Fruit fly (Drosophila melanogaster): Measurements from ENCODE around the gene CG31437.

CG31437 gene

dm6 chr3R:25383400-25383799 lies at the start of gene CG31437:
TSS of gene CG31437 (plus strand) at chr3R:25383700.
- TF ChIP-seq h (optimal IDR thresholded peaks at IDR 0.05) (no peak), Sin3A (optimal IDR thresholded peaks at IDR 0.05) (no peak), ttk (optimal IDR thresholded peaks at IDR 0.05) (no peak), psq (optimal IDR thresholded peaks at IDR 0.05) (no peak), Myc (optimal IDR thresholded peaks at IDR 0.05) (no peak), insv (optimal IDR thresholded peaks at IDR 0.05) (no peak)

dm6 chr3R:25335065-25335464 lies 48.4 kb upstream of the CG31437 start, which contains the start of the genes CG10669 and CG11902:
TSS of gene CG10669 (minus strand) at chr3R:25335243.
TSS of gene CG11902 (plus strand) at chr3R:25335257.
- TF ChIP-seq ttk (optimal IDR thresholded peaks at IDR 0.05) (no peak), Sin3A (optimal IDR thresholded peaks at IDR 0.05) (no peak), h (optimal IDR thresholded peaks at IDR 0.05) (no peak), psq (optimal IDR thresholded peaks at IDR 0.05) (no peak), Myc (optimal IDR thresholded peaks at IDR 0.05) (no peak), insv (optimal IDR thresholded peaks at IDR 0.05) (no peak)

dm6 chr3R:25339952-25340351 lies 43.5 kb upstream of the CG31437 start, which contains the start of gene rha:
TSS of gene rha (plus strand) at chr3R:25340252.
- TF ChIP-seq Sin3A (optimal IDR thresholded peaks at IDR 0.05) = no peak
- no peak for TF ChIP-seq insv (optimal IDR thresholded peaks at IDR 0.05)
- TF ChIP-seq ttk (optimal IDR thresholded peaks at IDR 0.05) = no peak
- TF ChIP-seq psq (optimal IDR thresholded peaks at IDR 0.05) = no peak
- no peak for TF ChIP-seq h (optimal IDR thresholded peaks at IDR 0.05)
- TF ChIP-seq Myc (optimal IDR thresholded peaks at IDR 0.05) = no peak

dm6 chr3R:25346899-25347298 lies 36.6 kb upstream of the CG31437 start, which contains the start of gene tobi:
TSS of gene tobi (minus strand) at chr3R:25346921.
- no peak for TF ChIP-seq Sin3A (optimal IDR thresholded peaks at IDR 0.05)
- TF ChIP-seq Myc (optimal IDR thresholded peaks at IDR 0.05) = no peak
- TF ChIP-seq insv (optimal IDR thresholded peaks at IDR 0.05) = no peak
- TF ChIP-seq ttk (optimal IDR thresholded peaks at IDR 0.05) = no peak
- no peak for TF ChIP-seq psq (optimal IDR thresholded peaks at IDR 0.05)
- no peak for TF ChIP-seq h (optimal IDR thresholded peaks at IDR 0.05)

- no peak for TF ChIP-seq ttk (optimal IDR thresholded peaks at IDR 0.05)
- no peak for TF ChIP-seq Sin3A (optimal IDR thresholded peaks at IDR 0.05)
- TF ChIP-seq h (optimal IDR thresholded peaks at IDR 0.05) = no peak
- TF ChIP-seq Myc (optimal IDR thresholded peaks at IDR 0.05) = no peak
- TF ChIP-seq insv (optimal IDR thresholded peaks at IDR 0.05) = no peak
- TF ChIP-seq psq (optimal IDR thresholded peaks at IDR 0.05) = no peak
These were observed 25.5 kb upstream of the CG31437 start, which contains the start of gene ND-49L for dm6 chr3R:25357985-25358384. TSS of gene ND-49L (plus strand) at chr3R:25358285.

- TF ChIP-seq Sin3A (optimal IDR thresholded peaks at IDR 0.05) = no peak
- TF ChIP-seq ttk (optimal IDR thresholded peaks at IDR 0.05) = no peak
- TF ChIP-seq h (optimal IDR thresholded peaks at IDR 0.05) = no peak
- no peak for TF ChIP-seq psq (optimal IDR thresholded peaks at IDR 0.05)
- TF ChIP-seq Myc (optimal IDR thresholded peaks at IDR 0.05) = no peak
- TF ChIP-seq insv (optimal IDR thresholded peaks at IDR 0.05) = no peak
These were observed 819 bp upstream of the CG31437 start, which contains the start of gene alrm for dm6 chr3R:25382681-25383080. TSS of gene alrm (minus strand) at chr3R:25382781.

dm6 chr3R:25384206-25384605 lies 706 bp downstream of the CG31437 start:
- TF ChIP-seq ttk (optimal IDR thresholded peaks at IDR 0.05) = no peak
- TF ChIP-seq Sin3A (optimal IDR thresholded peaks at IDR 0.05) = no peak
- TF ChIP-seq psq (optimal IDR thresholded peaks at IDR 0.05) = no peak
- TF ChIP-seq Myc (optimal IDR thresholded peaks at IDR 0.05) = no peak
- no peak for TF ChIP-seq insv (optimal IDR thresholded peaks at IDR 0.05)
- TF ChIP-seq h (optimal IDR thresholded peaks at IDR 0.05) = no peak

dm6 chr3R:25388522-25388921 lies 5.0 kb downstream of the CG31437 start:
- TF ChIP-seq insv (optimal IDR thresholded peaks at IDR 0.05) (no peak), Myc (optimal IDR thresholded peaks at IDR 0.05) (no peak), ttk (optimal IDR thresholded peaks at IDR 0.05) (no peak), h (optimal IDR thresholded peaks at IDR 0.05) (no peak), psq (optimal IDR thresholded peaks at IDR 0.05) (no peak), Sin3A (optimal IDR thresholded peaks at IDR 0.05) (no peak)

dm6 chr3R:25400545-25400944 lies 17.0 kb downstream of the CG31437 start, which contains the start of gene Muc96D:
TSS of gene Muc96D (minus strand) at chr3R:25400645.
- TF ChIP-seq Sin3A (optimal IDR thresholded peaks at IDR 0.05) = no peak
- no peak for TF ChIP-seq ttk (optimal IDR thresholded peaks at IDR 0.05)
- TF ChIP-seq Myc (optimal IDR thresholded peaks at IDR 0.05) = no peak
- no peak for TF ChIP-seq h (optimal IDR thresholded peaks at IDR 0.05)
- TF ChIP-seq psq (optimal IDR thresholded peaks at IDR 0.05) = no peak
- TF ChIP-seq insv (optimal IDR thresholded peaks at IDR 0.05) = no peak

- no peak for TF ChIP-seq Sin3A (optimal IDR thresholded peaks at IDR 0.05)
- no peak for TF ChIP-seq h (optimal IDR thresholded peaks at IDR 0.05)
- TF ChIP-seq ttk (optimal IDR thresholded peaks at IDR 0.05) = no peak
- TF ChIP-seq insv (optimal IDR thresholded peaks at IDR 0.05) = no peak
- TF ChIP-seq psq (optimal IDR thresholded peaks at IDR 0.05) = no peak
- TF ChIP-seq Myc (optimal IDR thresholded peaks at IDR 0.05) = no peak
These were observed 43.7 kb downstream of the CG31437 start for dm6 chr3R:25427175-25427574.
